Fruit fly (Drosophila melanogaster): ENCODE results near the gene Agpat4.

The Agpat4 gene

dm6 chr3L:16394506-16394905, 13.1 kb upstream of the Agpat4 start, which contains the start of gene Gagr:
Gene Gagr, plus strand, starts transcription at chr3L:16394586.
- peak; percentile 22 for TF ChIP-seq svp (GFP tag)
- TF ChIP-seq Hr38 (GFP tag; optimal IDR thresholded peaks at IDR 0.05): no peak
- TF ChIP-seq eg (GFP tag; IDR thresholded peaks at IDR 0.05): no peak

- TF ChIP-seq CG15336 (GFP tag; IDR thresholded peaks at IDR 0.05) (no peak), fkh (GFP tag; optimal IDR thresholded peaks at IDR 0.05) (peak; percentile 65)
These were observed 12.3 kb upstream of the Agpat4 start for dm6 chr3L:16393700-16394099.

DNA sequence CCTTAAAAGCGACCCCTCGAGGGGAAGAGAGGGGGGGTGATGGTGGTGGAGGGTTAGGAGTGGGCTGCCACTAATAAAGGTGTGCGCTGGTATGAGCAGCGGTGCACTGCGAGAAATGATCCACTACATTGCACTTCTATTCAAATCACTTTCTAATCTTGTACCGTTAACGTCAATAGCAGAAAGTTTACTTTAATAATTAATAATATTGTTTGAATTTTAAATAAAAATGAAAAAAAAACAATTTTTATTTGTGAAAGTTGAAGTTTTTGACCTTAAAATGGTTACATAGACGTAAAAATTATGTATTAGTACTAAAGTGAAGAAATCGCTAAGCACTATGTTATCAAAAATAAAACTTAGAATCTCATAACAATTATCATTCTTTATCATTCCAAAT, 11.5 kb upstream of the Agpat4 start:
- TF ChIP-seq eg (GFP tag; IDR thresholded peaks at IDR 0.05) (peak; percentile 23; the same call in 1 of the 3 replicates), CG8119 (GFP tag; IDR thresholded peaks at IDR 0.05) (0 out of 3 replicates have a peak, but pooled peaks have one; percentile 14), OdsH (GFP tag; optimal IDR thresholded peaks at IDR 0.05) (no peak), Ets96B (tag; optimal IDR thresholded peaks at IDR 0.05) (no peak), CG6276 (GFP tag; optimal IDR thresholded peaks at IDR 0.05) (peak; percentile 7), Hr4 (GFP tag; optimal IDR thresholded peaks at IDR 0.05) (no peak), Blimp-1 (GFP tag; optimal IDR thresholded peaks at IDR 0.05) (no peak), CG6163 (GFP tag; IDR thresholded peaks at IDR 0.05) (0 out of 3 replicates have a peak, but pooled peaks have one; percentile 20), CG32006 (GFP tag; optimal IDR thresholded peaks at IDR 0.05) (peak; percentile 37), Eip78C (GFP tag) (peak; percentile 30), CG15336 (GFP tag; IDR thresholded peaks at IDR 0.05) (no peak), CG4318 (GFP tag; optimal IDR thresholded peaks at IDR 0.05) (no peak), CG10631 (GFP tag; optimal IDR thresholded peaks at IDR 0.05) (no peak), svp (GFP tag) (peak; percentile 18)

dm6 chr3L:16392203-16392800, 10.9 kb upstream of the Agpat4 start:
- TF ChIP-seq OdsH (GFP tag; optimal IDR thresholded peaks at IDR 0.05): no peak
- no peak for TF ChIP-seq esn (GFP tag; optimal IDR thresholded peaks at IDR 0.05)

DNA sequence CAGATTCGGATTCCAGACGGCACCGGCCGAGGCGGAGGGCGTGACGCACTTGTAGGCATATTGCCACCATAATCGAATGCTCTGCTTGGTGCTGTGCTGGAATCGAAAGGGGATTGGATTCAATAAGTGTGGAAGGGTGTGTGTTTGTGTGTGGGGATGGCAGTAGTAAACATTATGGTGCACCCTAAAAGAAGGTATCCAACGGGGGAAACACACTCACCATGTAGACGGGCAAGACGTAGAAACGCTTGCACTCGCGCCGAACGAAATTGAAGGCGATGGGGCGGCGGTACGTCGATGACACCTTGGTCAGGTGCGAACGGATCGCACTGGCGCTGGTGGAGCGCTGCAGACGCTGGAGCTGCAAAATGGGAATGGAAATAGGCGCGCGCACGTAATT, 9.9 kb upstream of the Agpat4 start:
- TF ChIP-seq CG8632 (GFP tag; optimal IDR thresholded peaks at IDR 0.05): no peak
- no peak for TF ChIP-seq Sox102F (GFP tag; optimal IDR thresholded peaks at IDR 0.05)
- no peak for TF ChIP-seq CG34406 (GFP tag; optimal IDR thresholded peaks at IDR 0.05)
- no peak for TF ChIP-seq Ets96B (tag; optimal IDR thresholded peaks at IDR 0.05)

dm6 chr3L:16390793-16391192, 9.4 kb upstream of the Agpat4 start:
- TF ChIP-seq CG34406 (GFP tag; optimal IDR thresholded peaks at IDR 0.05) (no peak), Eip78C (GFP tag) (peak; percentile 37), Ets21C (GFP tag; optimal IDR thresholded peaks at IDR 0.05) (no peak), lz (GFP tag; optimal IDR thresholded peaks at IDR 0.05) (no peak), svp (GFP tag) (peak; percentile 33), Hr39 (GFP tag; optimal IDR thresholded peaks at IDR 0.05) (no peak), pdm3 (GFP tag; optimal IDR thresholded peaks at IDR 0.05) (no peak)

DNA sequence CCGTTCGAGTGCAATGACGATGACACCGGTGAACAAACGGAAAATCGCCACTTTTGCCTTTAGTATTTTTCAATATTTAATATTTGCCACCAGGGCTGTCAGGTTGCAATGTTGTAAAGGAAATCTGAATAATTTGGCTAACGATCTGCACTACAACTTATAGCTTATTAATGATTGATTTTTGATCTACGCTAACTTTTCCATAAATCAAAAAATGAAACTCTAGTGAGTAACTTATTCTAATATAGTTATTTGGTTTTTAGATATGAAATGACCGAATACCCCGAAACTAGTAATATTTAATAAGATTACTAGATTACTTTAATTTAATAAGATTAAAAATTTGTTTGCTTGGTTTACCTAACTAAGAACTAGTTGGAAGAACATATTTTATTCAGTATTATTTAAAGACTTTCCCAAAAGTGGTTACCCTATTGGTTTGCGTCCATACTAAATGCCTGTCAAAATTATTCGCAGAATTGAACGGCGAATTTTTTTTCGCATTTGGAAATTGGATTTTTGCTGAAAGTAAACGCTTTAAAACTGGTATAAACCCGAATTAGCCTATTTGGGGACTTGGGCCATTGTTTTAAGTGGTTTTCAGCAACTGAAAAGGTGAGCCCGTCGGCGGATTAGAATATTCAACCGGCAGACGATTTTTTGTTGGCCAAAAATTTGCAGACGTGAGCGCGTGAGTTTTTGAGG, 4.7 kb upstream of the Agpat4 start, which contains the start of the genes Agpat3 and RAF2:
TSS of gene Agpat3 (minus strand) at position 78 of the 705 bp plus-strand sequence.
TSS of gene RAF2 (plus strand) at position 448 of the 705 bp plus-strand sequence.
- TF ChIP-seq Blimp-1 (GFP tag; optimal IDR thresholded peaks at IDR 0.05): no peak
- TF ChIP-seq CG34406 (GFP tag; optimal IDR thresholded peaks at IDR 0.05): peak; percentile 30
- no peak for TF ChIP-seq CG1621 (tag; optimal IDR thresholded peaks at IDR 0.05)
- TF ChIP-seq Sox14 (GFP tag; optimal IDR thresholded peaks at IDR 0.05): no peak
- peak; percentile 52 for TF ChIP-seq CG10631 (GFP tag; optimal IDR thresholded peaks at IDR 0.05)
- no peak for TF ChIP-seq CG16779 (tag; optimal IDR thresholded peaks at IDR 0.05)
- TF ChIP-seq cyc (GFP tag; optimal IDR thresholded peaks at IDR 0.05): peak; percentile 61
- peak; percentile 67 for TF ChIP-seq CG31627 (GFP tag; optimal IDR thresholded peaks at IDR 0.05)
- TF ChIP-seq CG11902 (GFP tag; optimal IDR thresholded peaks at IDR 0.05): peak; percentile 49
- TF ChIP-seq Met (GFP tag; optimal IDR thresholded peaks at IDR 0.05): peak; percentile 20
- peak; percentile 34 for TF ChIP-seq CG3919 (GFP tag; optimal IDR thresholded peaks at IDR 0.05)
- no peak; the same call in 1 of the 2 replicates for TF ChIP-seq Gug (GFP tag; IDR thresholded peaks at IDR 0.05)
- peak; percentile 37 for TF ChIP-seq Hr4 (GFP tag; optimal IDR thresholded peaks at IDR 0.05)
- TF ChIP-seq fkh (GFP tag; optimal IDR thresholded peaks at IDR 0.05): no peak
- peak; percentile 42 for TF ChIP-seq Hr39 (GFP tag; optimal IDR thresholded peaks at IDR 0.05)
- TF ChIP-seq CG6276 (GFP tag; optimal IDR thresholded peaks at IDR 0.05): no peak
- TF ChIP-seq dac (GFP tag; optimal IDR thresholded peaks at IDR 0.05): no peak
- no peak for TF ChIP-seq ss (GFP tag; optimal IDR thresholded peaks at IDR 0.05)
- no peak for TF ChIP-seq Eip93F (GFP tag; optimal IDR thresholded peaks at IDR 0.05)
- peak; percentile 54 for TF ChIP-seq Sox15 (GFP tag; optimal IDR thresholded peaks at IDR 0.05)
- TF ChIP-seq CG11762 (GFP tag; optimal IDR thresholded peaks at IDR 0.05; ENCODE audit: insufficient read depth): no peak

Data from whole organism, prepupa.